Worm (Caenorhabditis elegans): ENCODE results near the gene mig-13.

ce11 chrX:4842305-4842704 lies 42.4 kb upstream of the mig-13 start:
- TF ChIP-seq nhr-12 (tag; optimal IDR thresholded peaks at IDR 0.05) = no peak
- no peak for TF ChIP-seq irx-1 (tag; optimal IDR thresholded peaks at IDR 0.05)
- no peak for TF ChIP-seq fkh-10 (GFP tag; optimal IDR thresholded peaks at IDR 0.05)
- TF ChIP-seq zag-1 (tag; optimal IDR thresholded peaks at IDR 0.05) = no peak
- TF ChIP-seq jun-1 (tag; optimal IDR thresholded peaks at IDR 0.05) = no peak
- TF ChIP-seq ceh-63 (GFP tag; optimal IDR thresholded peaks at IDR 0.05) = no peak
- TF ChIP-seq nhr-77 (tag; optimal IDR thresholded peaks at IDR 0.05) = no peak
- no peak for TF ChIP-seq elt-2 (tag; optimal IDR thresholded peaks at IDR 0.05)
- no peak for TF ChIP-seq blmp-1 (tag; optimal IDR thresholded peaks at IDR 0.05)
- no peak for TF ChIP-seq ztf-11 (tag; optimal IDR thresholded peaks at IDR 0.05)
- no peak for TF ChIP-seq snpc-4 (tag; optimal IDR thresholded peaks at IDR 0.05)
- TF ChIP-seq nhr-76 (tag; optimal IDR thresholded peaks at IDR 0.05) = no peak
- no peak for TF ChIP-seq sptf-1 (tag; optimal IDR thresholded peaks at IDR 0.05)
- TF ChIP-seq ceh-82 (tag; optimal IDR thresholded peaks at IDR 0.05) = no peak

All from whole organism, L1 larva.